Worm (Caenorhabditis elegans): ENCODE measurements around the gene spat-2.

ce11 chrIII:11008869-11009268 is 27.9 kb upstream of the spat-2 start, which contains the start of gene exos-1:
- TF ChIP-seq tbx-37 (GFP tag; conservative IDR thresholded peaks at IDR 0.05) (no peak), hmbx-1 (tag; optimal IDR thresholded peaks at IDR 0.05) (no peak)
